Fruit fly (Drosophila melanogaster) whole organism, prepupa: Measurements from ENCODE around the gene D12.

Source experiments
- CG1621 ChIP-seq: fragments of 200-800 bp; sonication (Bioruptor generic); optimal IDR thresholded peaks from 3 replicates; lab custom pipeline; 2018; ENCODE audit warnings: missing biosample characterization, mild to moderate bottlenecking, missing genetic modification characterization
- CG4318 ChIP-seq: fragments of 200-800 bp; sonication (Bioruptor generic); optimal IDR thresholded peaks from 3 replicates; lab custom pipeline; 2017; ENCODE audit warnings: missing biosample characterization, mild to moderate bottlenecking, missing genetic modification characterization
- CG8632 ChIP-seq: fragments of 200-800 bp; sonication (Bioruptor generic); optimal IDR thresholded peaks from 3 replicates; lab custom pipeline; 2016; ENCODE audit warnings: missing biosample characterization, missing genetic modification characterization
- Eip75B ChIP-seq: fragments of 200-800 bp; sonication (Bioruptor generic); optimal IDR thresholded peaks from 3 replicates; lab custom pipeline; 2016; ENCODE audit warnings: missing biosample characterization, missing genetic modification characterization
- Ets96B ChIP-seq: fragments of 200-800 bp; optimal IDR thresholded peaks from 2 replicates; lab custom pipeline; 2019; ENCODE audit warnings: missing biosample characterization, mild to moderate bottlenecking, missing genetic modification characterization, moderate library complexity
- Met ChIP-seq: fragments of 200-800 bp; sonication (Bioruptor generic); optimal IDR thresholded peaks from 3 replicates; lab custom pipeline; 2016; ENCODE audit warnings: missing biosample characterization, missing genetic modification characterization
- acj6 ChIP-seq: fragments of 200-800 bp; sonication (Bioruptor generic); optimal IDR thresholded peaks from 3 replicates; lab custom pipeline; 2016; ENCODE audit warnings: missing biosample characterization, missing genetic modification characterization
- dsx ChIP-seq: fragments of 200-800 bp; optimal IDR thresholded peaks from 3 replicates; lab custom pipeline; 2019; ENCODE audit warnings: missing biosample characterization, mild to moderate bottlenecking, missing genetic modification characterization, moderate library complexity; ENCODE audit not compliant: poor library complexity, severe bottlenecking
- salr ChIP-seq, 2 experiments: fragments of 200-800 bp; sonication (Bioruptor generic); optimal IDR thresholded peaks; 3 replicates each; lab custom pipeline; 2016 to 2018; ENCODE audit warnings: missing biosample characterization in 2 of 2, missing genetic modification characterization in 2 of 2, mild to moderate bottlenecking in 1 of 2
- ss ChIP-seq, 2 experiments: fragments of 200-800 bp; sonication (Bioruptor generic); optimal IDR thresholded peaks; 2 replicates in 1 of 2; 3 replicates in 1 of 2; lab custom pipeline; 2017 to 2018; ENCODE audit warnings: mild to moderate bottlenecking in 2 of 2, missing biosample characterization in 2 of 2, missing genetic modification characterization in 2 of 2, moderate library complexity in 1 of 2

dm6 chr2L:8437176-8437575 lies at the start of gene D12, which contains the start of gene Chrac-14:
- TF ChIP-seq Ets96B (tag; lab: Kevin White, UChicago) (no peak), CG4318 (GFP tag; lab: Kevin White, UChicago) (no peak), acj6 (GFP tag; lab: Kevin White, UChicago) (no peak), CG1621 (tag; lab: Kevin White, UChicago) (no peak), dsx (GFP tag; lab: Kevin White, UChicago) (no peak), ss (GFP tag; optimal IDR thresholded peaks at IDR 0.05; lab: Kevin White, UChicago) (no peak), Met (GFP tag; lab: Kevin White, UChicago) (no peak), Eip75B (GFP tag; lab: Kevin White, UChicago) (no peak), CG8632 (GFP tag; lab: Kevin White, UChicago) (no peak), salr (GFP tag; optimal IDR thresholded peaks at IDR 0.05; lab: Kevin White, UChicago) (no peak)
